Worm (Caenorhabditis elegans) whole organism, mixed stage, embryonic: ENCODE results near the gene F58F9.9.

Source experiments
- M03D4.4 ChIP-seq: sonication (generic microtip); optimal IDR thresholded peaks from 2 replicates; lab custom pipeline; 2017; ENCODE audit warnings: mild to moderate bottlenecking, missing genetic modification characterization, missing compliant biosample characterization
- bed-3 ChIP-seq: fragments of 200-800 bp; sonication (Bioruptor generic); optimal IDR thresholded peaks from 3 replicates; lab custom pipeline; 2018; ENCODE audit warnings: mild to moderate bottlenecking, missing genetic modification characterization, moderate library complexity, missing compliant biosample characterization
- blmp-1 ChIP-seq: fragments of 150-350 bp; optimal IDR thresholded peaks from 2 replicates; lab custom pipeline; 2014; ENCODE audit warnings: missing biosample characterization, missing genetic modification characterization
- ceh-43 ChIP-seq: fragments of 200-800 bp; sonication (Bioruptor generic); optimal IDR thresholded peaks from 2 replicates; lab custom pipeline; 2018; ENCODE audit warnings: mild to moderate bottlenecking, missing genetic modification characterization, moderate library complexity, missing compliant biosample characterization
- ceh-83 ChIP-seq: fragments of 200-800 bp; sonication (Bioruptor generic); optimal IDR thresholded peaks from 2 replicates; lab custom pipeline; 2018; ENCODE audit warnings: mild to moderate bottlenecking, missing genetic modification characterization, missing compliant biosample characterization
- ces-1 ChIP-seq: fragments of 150-350 bp; optimal IDR thresholded peaks from 2 replicates; lab custom pipeline; 2014; ENCODE audit warnings: missing biosample characterization, missing genetic modification reagents, missing genetic modification characterization
- cnd-1 ChIP-seq: fragments of 200-800 bp; sonication (Bioruptor generic); optimal IDR thresholded peaks from 2 replicates; lab custom pipeline; 2018; ENCODE audit warnings: mild to moderate bottlenecking, missing genetic modification characterization, missing compliant biosample characterization
- drap-1 ChIP-seq: fragments of 200-800 bp; sonication (Bioruptor generic); optimal IDR thresholded peaks from 3 replicates; lab custom pipeline; 2018; ENCODE audit warnings: mild to moderate bottlenecking, missing genetic modification characterization, missing compliant biosample characterization
- elt-1 ChIP-seq: sonication (generic microtip); optimal IDR thresholded peaks from 2 replicates; lab custom pipeline; 2017; ENCODE audit warnings: missing genetic modification characterization, mild to moderate bottlenecking, missing compliant biosample characterization, antibody characterized with exemption, moderate library complexity, borderline replicate concordance; ENCODE audit not compliant: insufficient read depth
- elt-3 ChIP-seq: fragments of 150-350 bp; optimal IDR thresholded peaks from 2 replicates; lab custom pipeline; 2014; ENCODE audit warnings: missing biosample characterization, missing genetic modification characterization
- flh-1 ChIP-seq: fragments of 200-800 bp; sonication (Bioruptor generic); optimal IDR thresholded peaks from 2 replicates; lab custom pipeline; 2018; ENCODE audit warnings: mild to moderate bottlenecking, missing genetic modification characterization, moderate library complexity, missing compliant biosample characterization
- ham-2 ChIP-seq: fragments of 200-800 bp; sonication (Bioruptor generic); optimal IDR thresholded peaks from 2 replicates; lab custom pipeline; 2018; ENCODE audit warnings: mild to moderate bottlenecking, missing genetic modification characterization, missing compliant biosample characterization
- hlh-1 ChIP-seq: fragments of 150-350 bp; optimal IDR thresholded peaks from 2 replicates; lab custom pipeline; 2014; ENCODE audit warnings: missing biosample characterization, missing genetic modification reagents, missing genetic modification characterization
- lin-32 ChIP-seq: fragments of 200-800 bp; sonication (Bioruptor generic); optimal IDR thresholded peaks from 2 replicates; lab custom pipeline; 2018; ENCODE audit warnings: mild to moderate bottlenecking, missing genetic modification characterization, missing compliant biosample characterization
- lsy-2 ChIP-seq: fragments of 150-350 bp; optimal IDR thresholded peaks from 2 replicates; lab custom pipeline; 2014; ENCODE audit warnings: missing biosample characterization, missing genetic modification characterization
- mep-1 ChIP-seq: fragments of 150-350 bp; optimal IDR thresholded peaks from 2 replicates; lab custom pipeline; 2017; ENCODE audit warnings: missing biosample characterization, missing genetic modification reagents, missing genetic modification characterization, inconsistent platforms
- mls-2 ChIP-seq: sonication (generic microtip); optimal IDR thresholded peaks from 2 replicates; lab custom pipeline; 2016; ENCODE audit warnings: mild to moderate bottlenecking, missing genetic modification characterization, moderate library complexity, missing compliant biosample characterization
- nhr-12 ChIP-seq: fragments of 150-350 bp; optimal IDR thresholded peaks from 2 replicates; lab custom pipeline; 2014; ENCODE audit warnings: missing biosample characterization, missing genetic modification characterization
- nhr-2 ChIP-seq: fragments of 150-350 bp; optimal IDR thresholded peaks from 2 replicates; lab custom pipeline; 2014; ENCODE audit warnings: missing biosample characterization, missing genetic modification characterization
- nhr-237 ChIP-seq: fragments of 150-350 bp; optimal IDR thresholded peaks from 2 replicates; lab custom pipeline; 2014; ENCODE audit warnings: missing biosample characterization, missing genetic modification characterization
- nhr-28 ChIP-seq: fragments of 150-350 bp; optimal IDR thresholded peaks from 2 replicates; lab custom pipeline; 2014; ENCODE audit warnings: missing biosample characterization, missing genetic modification characterization
- nhr-76 ChIP-seq: sonication (generic microtip); optimal IDR thresholded peaks from 2 replicates; lab custom pipeline; 2017; ENCODE audit warnings: missing biosample characterization, missing genetic modification characterization
- sem-2 ChIP-seq: fragments of 200-800 bp; sonication (Bioruptor generic); optimal IDR thresholded peaks from 2 replicates; lab custom pipeline; 2018; ENCODE audit warnings: mild to moderate bottlenecking, missing genetic modification characterization, missing compliant biosample characterization
- snpc-4 ChIP-seq: fragments of 150-350 bp; optimal IDR thresholded peaks from 2 replicates; lab custom pipeline; 2014; ENCODE audit warnings: missing biosample characterization, missing genetic modification characterization
- sptf-1 ChIP-seq: sonication (generic microtip); optimal IDR thresholded peaks from 2 replicates; lab custom pipeline; 2017; ENCODE audit warnings: mild to moderate bottlenecking, missing genetic modification characterization, moderate library complexity, missing compliant biosample characterization
- tbx-8 ChIP-seq: fragments of 200-800 bp; sonication (Bioruptor generic); optimal IDR thresholded peaks from 2 replicates; lab custom pipeline; 2018; ENCODE audit warnings: mild to moderate bottlenecking, missing genetic modification characterization, moderate library complexity, missing compliant biosample characterization
- unc-120 ChIP-seq: sonication (generic microtip); optimal IDR thresholded peaks from 2 replicates; lab custom pipeline; 2017; ENCODE audit warnings: missing genetic modification characterization, missing compliant biosample characterization; ENCODE audit not compliant: poor library complexity, severe bottlenecking
- unc-39 ChIP-seq: fragments of 150-350 bp; optimal IDR thresholded peaks from 2 replicates; lab custom pipeline; 2014; ENCODE audit warnings: missing biosample characterization, missing genetic modification characterization
- unc-62 ChIP-seq: fragments of 150-350 bp; optimal IDR thresholded peaks from 2 replicates; lab custom pipeline; 2014; ENCODE audit warnings: missing biosample characterization, missing genetic modification reagents, missing genetic modification characterization
- zip-8 ChIP-seq: fragments of 150-350 bp; optimal IDR thresholded peaks from 2 replicates; lab custom pipeline; 2014; ENCODE audit warnings: missing biosample characterization, missing genetic modification characterization
- ztf-11 ChIP-seq: fragments of 150-350 bp; optimal IDR thresholded peaks from 2 replicates; lab custom pipeline; 2014; ENCODE audit warnings: missing biosample characterization, missing genetic modification characterization

The F58F9.9 gene

ce11 chrIV:6219429-6219828 lies 20.7 kb upstream of the F58F9.9 start, which contains the start of gene C49A9.4:
C49A9.4 (plus strand) TSS chrIV:6219693.
- TF ChIP-seq cnd-1, result no peak
- no peak for TF ChIP-seq elt-1 (tag; lab: Kevin White, UChicago)
- TF ChIP-seq elt-3 (tag; lab: Kevin White, UChicago), result no peak
- no peak for TF ChIP-seq nhr-28
- no peak for TF ChIP-seq unc-120 (tag; lab: Kevin White, UChicago)
- TF ChIP-seq sem-2, result no peak
- TF ChIP-seq bed-3 (GFP tag; lab: Kevin White, UChicago), result no peak
- no peak for TF ChIP-seq M03D4.4 (tag; lab: Kevin White, UChicago)
- TF ChIP-seq nhr-12 (tag; lab: Kevin White, UChicago), result no peak
- TF ChIP-seq zip-8, result no peak
- no peak for TF ChIP-seq ceh-83
- no peak for TF ChIP-seq ham-2 (GFP tag; lab: Kevin White, UChicago)
- TF ChIP-seq unc-62 (GFP tag; lab: Kevin White, UChicago), result no peak
- TF ChIP-seq ces-1 (GFP tag; lab: Kevin White, UChicago), result no peak
- TF ChIP-seq snpc-4 (tag; lab: Kevin White, UChicago), result no peak
- TF ChIP-seq nhr-76 (tag; lab: Kevin White, UChicago), result no peak
- TF ChIP-seq drap-1 (GFP tag; lab: Kevin White, UChicago), result no peak
- no peak for TF ChIP-seq unc-39 (tag; lab: Kevin White, UChicago)
- TF ChIP-seq lsy-2 (tag; lab: Kevin White, UChicago), result no peak
- no peak for TF ChIP-seq nhr-237 (tag; lab: Kevin White, UChicago)

- TF ChIP-seq sem-2, result no peak
- TF ChIP-seq hlh-1 (tag; lab: Kevin White, UChicago), result no peak
- TF ChIP-seq ces-1 (GFP tag; lab: Kevin White, UChicago), result no peak
- TF ChIP-seq elt-3 (tag; lab: Kevin White, UChicago), result no peak
- TF ChIP-seq lin-32 (GFP tag; lab: Kevin White, UChicago), result no peak
Measured at ce11 chrIV:6221878-6222277, 18.2 kb upstream of the F58F9.9 start, which contains the start of gene C49A9.3. C49A9.3 (plus strand) TSS chrIV:6222089.

ce11 chrIV:6225143-6225542 lies 14.9 kb upstream of the F58F9.9 start, which contains the start of gene C49A9.2:
C49A9.2 (plus strand) TSS chrIV:6225443.
- TF ChIP-seq unc-62 (GFP tag; lab: Kevin White, UChicago) (no peak), ceh-43 (no peak), nhr-237 (tag; lab: Kevin White, UChicago) (no peak), blmp-1 (tag; lab: Kevin White, UChicago) (no peak), ham-2 (GFP tag; lab: Kevin White, UChicago) (no peak), nhr-76 (tag; lab: Kevin White, UChicago) (no peak), sptf-1 (no peak), ztf-11 (no peak), mls-2 (tag; lab: Kevin White, UChicago) (no peak), ceh-83 (no peak), drap-1 (GFP tag; lab: Kevin White, UChicago) (no peak), M03D4.4 (tag; lab: Kevin White, UChicago) (no peak), unc-39 (tag; lab: Kevin White, UChicago) (no peak), elt-1 (tag; lab: Kevin White, UChicago) (no peak), snpc-4 (tag; lab: Kevin White, UChicago) (no peak), hlh-1 (tag; lab: Kevin White, UChicago) (no peak), mep-1 (tag; lab: Kevin White, UChicago) (no peak), tbx-8 (GFP tag; lab: Kevin White, UChicago) (no peak)
- TF ChIP-seq, all 35 proteins: peak for 0

ce11 chrIV:6227974-6228373 lies 12.1 kb upstream of the F58F9.9 start, which contains the start of gene C49A9.1:
C49A9.1 (plus strand) TSS chrIV:6228190.
- TF ChIP-seq flh-1 (GFP tag; lab: Kevin White, UChicago), result no peak
- TF ChIP-seq nhr-12 (tag; lab: Kevin White, UChicago), result no peak
- TF ChIP-seq ztf-11, result no peak
- TF ChIP-seq blmp-1 (tag; lab: Kevin White, UChicago), result no peak
- TF ChIP-seq ceh-43, result no peak
- TF ChIP-seq nhr-76 (tag; lab: Kevin White, UChicago), result no peak
- no peak for TF ChIP-seq sem-2
- no peak for TF ChIP-seq sptf-1
- TF ChIP-seq nhr-2, result no peak
- no peak for TF ChIP-seq unc-39 (tag; lab: Kevin White, UChicago)
